Fruit fly (Drosophila melanogaster) whole organism, embryonic: Measurements from ENCODE around the gene Cyp9f2.

Experiments
- Asciz ChIP-seq: fragments of 200-800 bp; sonication (Bioruptor generic); optimal IDR thresholded peaks from 2 replicates; lab custom pipeline; 2017; ENCODE audit warnings: missing biosample characterization, mild to moderate bottlenecking, missing genetic modification characterization, missing genetic modification reagents
- Atf-2 ChIP-seq: fragments of 200-800 bp; sonication (Bioruptor generic); optimal IDR thresholded peaks from 2 replicates; lab custom pipeline; 2016; ENCODE audit warnings: missing biosample characterization, missing genetic modification characterization
- CG10366 ChIP-seq: fragments of 200-800 bp; sonication (Bioruptor generic); IDR thresholded peaks from 2 replicates; pipeline ENCODE4 v1.3.6; 2022; ENCODE audit warnings: missing biosample characterization, missing genetic modification characterization
- CG10959 ChIP-seq: fragments of 200-800 bp; sonication (Bioruptor generic); IDR thresholded peaks from 2 replicates; pipeline ENCODE4 v1.3.6; 2022; ENCODE audit warnings: missing biosample characterization, missing genetic modification characterization
- CG11723 ChIP-seq: fragments of 200-800 bp; sonication (Bioruptor generic); optimal IDR thresholded peaks from 2 replicates; lab custom pipeline; 2017; ENCODE audit warnings: missing biosample characterization, mild to moderate bottlenecking, missing genetic modification characterization
- CG12391 ChIP-seq: fragments of 200-800 bp; sonication (Bioruptor generic); optimal IDR thresholded peaks from 3 replicates; lab custom pipeline; 2018; ENCODE audit warnings: missing biosample characterization, mild to moderate bottlenecking, missing genetic modification characterization, moderate library complexity
- CG12744 ChIP-seq: fragments of 200-800 bp; sonication (Bioruptor generic); optimal IDR thresholded peaks from 2 replicates; lab custom pipeline; 2016; ENCODE audit warnings: missing biosample characterization, missing genetic modification characterization
- CG15073 ChIP-seq: fragments of 200-800 bp; sonication (Bioruptor generic); optimal IDR thresholded peaks from 2 replicates; lab custom pipeline; 2016; ENCODE audit warnings: missing biosample characterization, missing genetic modification characterization
- CG1647 ChIP-seq: fragments of 200-800 bp; sonication (Bioruptor generic); optimal IDR thresholded peaks from 3 replicates; lab custom pipeline; 2016; ENCODE audit warnings: missing biosample characterization, missing genetic modification characterization
- CG17912 ChIP-seq: fragments of 200-800 bp; sonication (Bioruptor generic); optimal IDR thresholded peaks from 2 replicates; lab custom pipeline; 2018; ENCODE audit warnings: missing biosample characterization, mild to moderate bottlenecking, missing genetic modification characterization
- CG18599 ChIP-seq: fragments of 200-800 bp; sonication (Bioruptor generic); optimal IDR thresholded peaks from 3 replicates; lab custom pipeline; 2017; ENCODE audit warnings: missing biosample characterization, missing genetic modification characterization, mild to moderate bottlenecking, moderate library complexity, missing genetic modification reagents
- CG2120 ChIP-seq: fragments of 200-800 bp; sonication (Bioruptor generic); optimal IDR thresholded peaks from 3 replicates; lab custom pipeline; 2016; ENCODE audit warnings: missing biosample characterization, missing genetic modification characterization
- CG4328 ChIP-seq: fragments of 200-800 bp; sonication (Bioruptor generic); optimal IDR thresholded peaks from 3 replicates; lab custom pipeline; 2017; ENCODE audit warnings: missing biosample characterization, missing genetic modification reagents, missing genetic modification characterization
- CG43689 ChIP-seq: fragments of 200-800 bp; sonication (Bioruptor generic); IDR thresholded peaks from 2 replicates; pipeline ENCODE4 v1.3.6; 2022; ENCODE audit warnings: missing biosample characterization, missing genetic modification characterization
- CG4404 ChIP-seq: fragments of 200-800 bp; sonication (Bioruptor generic); IDR thresholded peaks from 2 replicates; pipeline ENCODE4 v1.3.6; 2022; ENCODE audit warnings: missing biosample characterization, missing genetic modification characterization
- CG4424 ChIP-seq: fragments of 200-800 bp; sonication (Bioruptor generic); optimal IDR thresholded peaks from 3 replicates; lab custom pipeline; 2016; ENCODE audit warnings: missing biosample characterization, missing genetic modification characterization
- CG9609 ChIP-seq: fragments of 200-800 bp; sonication (Bioruptor generic); optimal IDR thresholded peaks from 3 replicates; lab custom pipeline; 2016; ENCODE audit warnings: missing biosample characterization, missing genetic modification characterization
- D19B ChIP-seq: fragments of 200-800 bp; sonication (Bioruptor generic); optimal IDR thresholded peaks from 2 replicates; lab custom pipeline; 2017; ENCODE audit warnings: missing biosample characterization, mild to moderate bottlenecking, missing genetic modification characterization
- Dad ChIP-seq: fragments of 200-800 bp; sonication (Bioruptor generic); optimal IDR thresholded peaks from 3 replicates; lab custom pipeline; 2016; ENCODE audit warnings: missing biosample characterization, missing genetic modification characterization
- Doc3 ChIP-seq: fragments of 200-800 bp; sonication (Bioruptor generic); IDR thresholded peaks from 3 replicates; pipeline ENCODE4 v1.3.6; 2022; ENCODE audit warnings: missing biosample characterization, missing genetic modification characterization; ENCODE audit not compliant: partially characterized antibody
- Elba2 ChIP-seq: fragments of 200-800 bp; sonication (Bioruptor generic); optimal IDR thresholded peaks from 3 replicates; lab custom pipeline; 2016; ENCODE audit warnings: missing biosample characterization, missing genetic modification characterization
- Gug ChIP-seq: fragments of 200-800 bp; sonication (Bioruptor generic); IDR thresholded peaks from 4 replicates; pipeline ENCODE4 v1.3.6; 2022; ENCODE audit warnings: missing biosample characterization, missing genetic modification characterization
- HLH4C ChIP-seq: fragments of 200-800 bp; sonication (Bioruptor generic); IDR thresholded peaks from 3 replicates; pipeline ENCODE4 v1.3.6; 2022; ENCODE audit warnings: missing biosample characterization, missing genetic modification characterization; ENCODE audit not compliant: partially characterized antibody
- Hand ChIP-seq: fragments of 200-800 bp; sonication (Bioruptor generic); optimal IDR thresholded peaks from 2 replicates; lab custom pipeline; 2017; ENCODE audit warnings: mild to moderate bottlenecking, missing biosample characterization, missing genetic modification reagents, missing genetic modification characterization
- HmgD ChIP-seq: fragments of 200-800 bp; sonication (Bioruptor generic); optimal IDR thresholded peaks from 3 replicates; lab custom pipeline; 2016; ENCODE audit warnings: missing biosample characterization, missing genetic modification characterization
- HmgZ ChIP-seq: fragments of 200-800 bp; sonication (Bioruptor generic); optimal IDR thresholded peaks from 2 replicates; lab custom pipeline; 2018; ENCODE audit warnings: missing biosample characterization, mild to moderate bottlenecking, missing genetic modification characterization
- Hr3 ChIP-seq: fragments of 200-800 bp; sonication (Bioruptor generic); optimal IDR thresholded peaks from 3 replicates; lab custom pipeline; 2016; ENCODE audit warnings: missing biosample characterization, missing genetic modification characterization
- MTF-1 ChIP-seq: fragments of 200-800 bp; sonication (Bioruptor generic); optimal IDR thresholded peaks from 2 replicates; lab custom pipeline; 2018; ENCODE audit warnings: missing biosample characterization, mild to moderate bottlenecking, missing genetic modification characterization, borderline replicate concordance
- Nf-YA ChIP-seq: fragments of 200-800 bp; sonication (Bioruptor generic); IDR thresholded peaks from 2 replicates; pipeline ENCODE4 v1.3.6; 2022; ENCODE audit warnings: missing biosample characterization, missing genetic modification characterization
- Rfx ChIP-seq: fragments of 200-800 bp; sonication (Bioruptor generic); IDR thresholded peaks from 2 replicates; pipeline ENCODE4 v1.3.6; 2022; ENCODE audit warnings: missing biosample characterization, missing genetic modification characterization
- Six4 ChIP-seq: fragments of 200-800 bp; sonication (Bioruptor generic); optimal IDR thresholded peaks from 2 replicates; lab custom pipeline; 2016; ENCODE audit warnings: missing biosample characterization, missing genetic modification characterization
- Sox100B ChIP-seq: fragments of 200-800 bp; sonication (Bioruptor generic); optimal IDR thresholded peaks from 3 replicates; lab custom pipeline; 2018; ENCODE audit warnings: missing biosample characterization, mild to moderate bottlenecking, missing genetic modification characterization
- cad ChIP-seq: fragments of >200 bp; optimal IDR thresholded peaks from 2 replicates; lab custom pipeline; 2017; ENCODE audit warnings: missing biosample characterization, missing genetic modification characterization
- cato ChIP-seq: fragments of 200-800 bp; sonication (Bioruptor generic); optimal IDR thresholded peaks from 2 replicates; lab custom pipeline; 2016; ENCODE audit warnings: missing biosample characterization, missing genetic modification characterization, borderline replicate concordance
- caup ChIP-seq: fragments of 200-800 bp; sonication (Bioruptor generic); optimal IDR thresholded peaks from 3 replicates; lab custom pipeline; 2017; ENCODE audit warnings: missing biosample characterization, mild to moderate bottlenecking, missing genetic modification characterization, moderate library complexity; ENCODE audit not compliant: severe bottlenecking
- crp ChIP-seq, 2 experiments: fragments of 200-800 bp; sonication (Bioruptor generic); optimal IDR thresholded peaks; 2 replicates in 1 of 2; 3 replicates in 1 of 2; lab custom pipeline; 2017; ENCODE audit warnings: missing biosample characterization in 2 of 2, missing genetic modification characterization in 2 of 2, mild to moderate bottlenecking in 1 of 2, moderate library complexity in 1 of 2
- danr ChIP-seq: fragments of 200-800 bp; sonication (Bioruptor generic); IDR thresholded peaks from 2 replicates; pipeline ENCODE4 v1.3.6; 2022; ENCODE audit warnings: missing biosample characterization, missing genetic modification characterization
- dimm ChIP-seq: fragments of 200-800 bp; sonication (Bioruptor generic); IDR thresholded peaks from 2 replicates; pipeline ENCODE4 v1.3.6; 2022; ENCODE audit warnings: missing biosample characterization, missing genetic modification characterization
- disco-r ChIP-seq: fragments of 200-800 bp; sonication (Bioruptor generic); optimal IDR thresholded peaks from 2 replicates; lab custom pipeline; 2016; ENCODE audit warnings: missing biosample characterization, missing genetic modification characterization
- fd3F ChIP-seq: fragments of 200-800 bp; sonication (Bioruptor generic); optimal IDR thresholded peaks from 2 replicates; lab custom pipeline; 2018; ENCODE audit warnings: missing biosample characterization, mild to moderate bottlenecking, missing genetic modification characterization, moderate library complexity
- gcm2 ChIP-seq: fragments of 200-800 bp; sonication (Bioruptor generic); optimal IDR thresholded peaks from 2 replicates; lab custom pipeline; 2016; ENCODE audit warnings: missing biosample characterization, missing genetic modification characterization
- hth ChIP-seq: fragments of >200 bp; optimal IDR thresholded peaks from 2 replicates; lab custom pipeline; 2017; ENCODE audit warnings: inconsistent platforms
- lov ChIP-seq, 2 experiments: fragments of 200-800 bp in 1 of 2; fragments of >200 bp in 1 of 2; sonication (Bioruptor generic) in 1 of 2; IDR thresholded peaks in 1 of 2; optimal IDR thresholded peaks in 1 of 2; 2 replicates in 1 of 2; 3 replicates in 1 of 2; pipeline versions ENCODE4 v1.3.6 to Lab custom; 2017 to 2022; ENCODE audit warnings: missing biosample characterization in 1 of 2, missing genetic modification characterization in 1 of 2
- mam ChIP-seq: fragments of 200-800 bp; sonication (Bioruptor generic); optimal IDR thresholded peaks from 3 replicates; lab custom pipeline; 2016; ENCODE audit warnings: missing biosample characterization, missing genetic modification characterization
- oc ChIP-seq: fragments of 200-800 bp; sonication (Bioruptor generic); optimal IDR thresholded peaks from 2 replicates; lab custom pipeline; 2018; ENCODE audit warnings: missing biosample characterization, mild to moderate bottlenecking, missing genetic modification characterization, moderate library complexity
- pb ChIP-seq: fragments of 200-800 bp; sonication (Bioruptor generic); optimal IDR thresholded peaks from 3 replicates; lab custom pipeline; 2016; ENCODE audit warnings: missing biosample characterization, missing genetic modification characterization
- prd ChIP-seq, 3 experiments: fragments of >200 bp in 2 of 3; fragments of 200-800 bp in 1 of 3; sonication (Bioruptor generic) in 1 of 3; optimal IDR thresholded peaks in 2 of 3; IDR thresholded peaks in 1 of 3; 2 replicates in 2 of 3; 3 replicates in 1 of 3; pipeline versions ENCODE4 v1.3.6 to Lab custom; 2017 to 2022; ENCODE audit warnings: missing biosample characterization in 1 of 3, missing genetic modification characterization in 1 of 3
- row ChIP-seq: fragments of 200-800 bp; sonication (Bioruptor generic); IDR thresholded peaks from 3 replicates; pipeline ENCODE4 v1.3.6; 2022; ENCODE audit warnings: missing biosample characterization, missing genetic modification characterization
- slbo ChIP-seq: fragments of 200-800 bp; sonication (Bioruptor generic); IDR thresholded peaks from 2 replicates; pipeline ENCODE4 v1.3.6; 2022; ENCODE audit warnings: missing biosample characterization, missing genetic modification characterization
- tio ChIP-seq: fragments of 200-800 bp; sonication (Bioruptor generic); optimal IDR thresholded peaks from 2 replicates; lab custom pipeline; 2017; ENCODE audit warnings: missing biosample characterization, missing genetic modification characterization, inconsistent platforms

Gene Cyp9f2

dm6 chr3R:12448889-12449314, 43.1 kb upstream of the Cyp9f2 start, which contains the start of gene CG18549 (continued):
- TF ChIP-seq Doc3 (GFP tag; lab: Robert Waterston, UW) (peak; percentile 85), CG4328 (GFP tag; lab: Kevin White, UChicago) (peak; percentile 99), prd (optimal IDR thresholded peaks at IDR 0.05; lab: Kevin White, UChicago) (no peak), prd (GFP tag; IDR thresholded peaks at IDR 0.05; lab: Robert Waterston, UW) (peak; percentile 100), tio (GFP tag; lab: Kevin White, UChicago) (peak; percentile 99), CG17912 (GFP tag; lab: Kevin White, UChicago) (peak; percentile 100), CG4424 (peak; percentile 100), mam (GFP tag; lab: Kevin White, UChicago) (peak; percentile 99), Rfx (peak; percentile 100), CG9609 (GFP tag; lab: Kevin White, UChicago) (peak; percentile 99), CG10959 (GFP tag; lab: Robert Waterston, UW) (peak; percentile 100), disco-r (peak; percentile 99), dimm (peak; percentile 99), crp (GFP tag; optimal IDR thresholded peaks at IDR 0.05; lab: Kevin White, UChicago) (peak; percentile 44 to 81), cad (no peak), CG43689 (GFP tag; lab: Robert Waterston, UW) (peak; percentile 99), Elba2 (peak; percentile 76), CG12744 (GFP tag; lab: Kevin White, UChicago) (peak; percentile 99), Hand (GFP tag; lab: Kevin White, UChicago) (peak; percentile 99), slbo (GFP tag; lab: Robert Waterston, UW) (peak; percentile 100), row (peak; percentile 100), HmgD (GFP tag; lab: Kevin White, UChicago) (peak; percentile 98), Gug (GFP tag; lab: Robert Waterston, UW) (peak; percentile 99), Hr3 (peak; percentile 100), HLH4C (GFP tag; lab: Robert Waterston, UW) (peak; percentile 73), danr (GFP tag; lab: Robert Waterston, UW) (peak; percentile 100), Sox100B (GFP tag; lab: Kevin White, UChicago) (peak; percentile 100), fd3F (GFP tag; lab: Kevin White, UChicago) (peak; percentile 99), D19B (GFP tag; lab: Kevin White, UChicago) (peak; percentile 97), CG12391 (tag; lab: Kevin White, UChicago) (peak; percentile 100), MTF-1 (peak; percentile 99), gcm2 (peak; percentile 99), CG11723 (GFP tag; lab: Kevin White, UChicago) (peak; percentile 99), Dad (GFP tag; lab: Kevin White, UChicago) (peak; percentile 99), hth (lab: Kevin White, UChicago) (no peak), CG10366 (GFP tag; lab: Robert Waterston, UW) (peak; percentile 100), CG15073 (peak; percentile 94), HmgZ (tag; lab: Kevin White, UChicago) (peak; percentile 100), oc (tag; lab: Kevin White, UChicago) (peak; percentile 100), lov (optimal IDR thresholded peaks at IDR 0.05; lab: Kevin White, UChicago) (no peak), lov (GFP tag; IDR thresholded peaks at IDR 0.05; lab: Robert Waterston, UW) (peak; percentile 100), Nf-YA (peak; percentile 100), CG4404 (GFP tag; lab: Robert Waterston, UW) (peak; percentile 99), cato (GFP tag; lab: Kevin White, UChicago) (peak; percentile 99), Atf-2 (peak; percentile 99), Asciz (GFP tag; lab: Kevin White, UChicago) (peak; percentile 100), CG2120 (GFP tag; lab: Kevin White, UChicago) (peak; percentile 100), caup (peak; percentile 100), Six4 (GFP tag; lab: Kevin White, UChicago) (peak; percentile 99), CG18599 (GFP tag; lab: Kevin White, UChicago) (peak; percentile 100), pb (GFP tag; lab: Kevin White, UChicago) (peak; percentile 98), CG1647 (peak; percentile 99)
